Worm (Caenorhabditis elegans) whole organism, early embryonic: ENCODE results near the gene str-27.

ENCODE experiments used
- aly-1 ChIP-seq: sonication (generic microtip); optimal IDR thresholded peaks from 2 replicates; lab custom pipeline; 2016; ENCODE audit warnings: missing genetic modification characterization, missing compliant biosample characterization
- ama-1 ChIP-seq: fragments of 150-350 bp; optimal IDR thresholded peaks from 2 replicates; lab custom pipeline; 2014
- ceh-13 ChIP-seq: fragments of 200-800 bp; sonication (Bioruptor generic); optimal IDR thresholded peaks from 2 replicates; lab custom pipeline; 2018; ENCODE audit warnings: mild to moderate bottlenecking, missing genetic modification characterization, missing compliant biosample characterization
- ets-7 ChIP-seq: sonication (generic microtip); optimal IDR thresholded peaks from 2 replicates; lab custom pipeline; 2016; ENCODE audit warnings: missing genotype, missing genetic modification characterization, missing compliant biosample characterization
- hmg-4 ChIP-seq: fragments of 200-800 bp; sonication (Bioruptor generic); optimal IDR thresholded peaks from 2 replicates; lab custom pipeline; 2018; ENCODE audit warnings: mild to moderate bottlenecking, missing genetic modification characterization, missing compliant biosample characterization
- tbx-37 ChIP-seq: fragments of 200-800 bp; sonication (Bioruptor generic); conservative IDR thresholded peaks from 2 replicates; pipeline ENCODE4 v1.3.6; 2022; ENCODE audit warnings: missing genetic modification reagents, missing genetic modification characterization, missing compliant biosample characterization

ce11 chrV:15773141-15773540 lies 37.5 kb upstream of the str-27 start, which contains the start of gene nhr-60:
- no peak for TF ChIP-seq aly-1
- TF ChIP-seq ama-1 (lab: Kevin White, UChicago) = no peak
- no peak for TF ChIP-seq ets-7 (tag; lab: Kevin White, UChicago)
- no peak for TF ChIP-seq hmg-4 (GFP tag; lab: Kevin White, UChicago)
- no peak for TF ChIP-seq ceh-13 (GFP tag; lab: Kevin White, UChicago)
- no peak for TF ChIP-seq tbx-37 (GFP tag; lab: Robert Waterston, UW)
